Fruit fly (Drosophila melanogaster) S2 (cell line): ENCODE data around the gene CG34375.

Experiments
- CG8478 ChIP-seq: fragments of >200 bp; optimal IDR thresholded peaks from 2 replicates; lab custom pipeline; 2018
- CTCF ChIP-seq, 2 experiments: fragments of >200 bp; optimal IDR thresholded peaks; 2 replicates each; lab custom pipeline; 2018

- no peak for TF ChIP-seq CG8478 (lab: Kevin White, UChicago)
- TF ChIP-seq CTCF (optimal IDR thresholded peaks at IDR 0.05; lab: Kevin White, UChicago), result no peak
These were observed 44.4 kb downstream of the CG34375 start, which contains the start of gene Tpl94D for dm6 chr3R:22965984-22966383.
